Fruit fly (Drosophila melanogaster) whole organism, wandering third instar larva: Measurements from ENCODE around the gene CG9514.

ENCODE experiments used
- Hnf4 ChIP-seq: fragments of 200-800 bp; sonication (Bioruptor generic); optimal IDR thresholded peaks from 2 replicates; lab custom pipeline; 2016; ENCODE audit warnings: missing biosample characterization, mild to moderate bottlenecking, missing genetic modification characterization
- Hr78 ChIP-seq: fragments of >200 bp; optimal IDR thresholded peaks from 2 replicates; lab custom pipeline; 2017; ENCODE audit warnings: missing biosample characterization, missing genetic modification characterization
- Myc ChIP-seq: fragments of >200 bp; optimal IDR thresholded peaks from 2 replicates; lab custom pipeline; 2017
- Sp1 ChIP-seq: fragments of 200-800 bp; sonication (Bioruptor generic); optimal IDR thresholded peaks from 3 replicates; lab custom pipeline; 2019; ENCODE audit warnings: missing biosample characterization, mild to moderate bottlenecking, missing genetic modification characterization, moderate library complexity
- foxo ChIP-seq, 2 experiments: fragments of 200-800 bp; sonication (Bioruptor generic); optimal IDR thresholded peaks; 2 replicates in 1 of 2; 3 replicates in 1 of 2; lab custom pipeline; 2016 to 2017; ENCODE audit warnings: missing biosample characterization in 2 of 2, missing genetic modification characterization in 2 of 2
- fru ChIP-seq: fragments of 200-800 bp; sonication (Bioruptor generic); optimal IDR thresholded peaks from 3 replicates; lab custom pipeline; 2016; ENCODE audit warnings: missing biosample characterization, mild to moderate bottlenecking, missing genetic modification characterization
- jim ChIP-seq: fragments of 175-275, 200-325 bp; sonication (Bioruptor generic); optimal IDR thresholded peaks from 2 replicates; lab custom pipeline; 2016; ENCODE audit warnings: missing biosample characterization, mild to moderate bottlenecking, missing genetic modification characterization
- pan ChIP-seq: fragments of >200 bp; optimal IDR thresholded peaks from 2 replicates; lab custom pipeline; 2017
- psq ChIP-seq: fragments of 200-800 bp; sonication (Bioruptor generic); optimal IDR thresholded peaks from 3 replicates; lab custom pipeline; 2017; ENCODE audit warnings: missing biosample characterization, mild to moderate bottlenecking, missing genetic modification characterization, moderate library complexity
- rgr ChIP-seq: fragments of 200-800 bp; sonication (Bioruptor generic); optimal IDR thresholded peaks from 3 replicates; lab custom pipeline; 2016; ENCODE audit warnings: missing biosample characterization, mild to moderate bottlenecking, missing genetic modification characterization

DNA sequence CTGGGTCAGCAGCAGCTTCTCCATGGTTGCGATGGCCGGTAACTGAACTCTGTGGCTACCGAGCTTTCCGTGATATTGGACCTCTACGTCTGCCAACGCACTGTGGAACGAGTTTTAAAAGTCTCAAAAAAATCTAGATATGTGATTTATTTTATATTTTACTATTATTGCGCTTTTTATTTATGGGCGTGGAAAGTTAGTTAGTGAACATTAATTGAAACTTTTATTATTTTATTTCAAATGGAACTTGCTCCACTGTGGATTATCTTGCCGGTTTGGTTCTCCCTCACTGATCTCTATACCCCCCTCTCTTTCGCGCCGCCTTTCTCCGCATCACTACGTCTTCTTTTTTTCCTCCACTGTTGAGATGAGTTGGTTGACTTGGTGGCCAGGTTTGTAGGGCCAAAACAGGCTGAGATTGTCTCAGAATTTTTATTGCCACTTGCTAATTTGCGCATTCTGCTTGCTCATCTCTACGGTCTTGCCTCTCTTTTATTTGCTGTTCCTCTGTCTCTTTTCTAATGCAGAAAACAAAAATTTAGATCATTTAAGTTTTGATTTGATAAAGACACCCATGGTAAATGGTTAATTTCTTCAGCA lies 47.8 kb downstream of the CG9514 start, which contains the start of gene CG9522:
- TF ChIP-seq Sp1 (GFP tag; lab: Kevin White, UChicago) = peak; percentile 60
- peak; percentile 62 for TF ChIP-seq Hnf4 (GFP tag; lab: Kevin White, UChicago)
- peak; percentile 78 for TF ChIP-seq fru
- no peak for TF ChIP-seq pan
- TF ChIP-seq Myc (lab: Kevin White, UChicago) = no peak
- no peak for TF ChIP-seq Hr78 (GFP tag; lab: Kevin White, UChicago)
- peak; percentile 68 for TF ChIP-seq rgr
- TF ChIP-seq jim (GFP tag; lab: Kevin White, UChicago) = no peak
- TF ChIP-seq psq = peak; percentile 57
- peak in 1 of 2 experiments; percentile 76 for TF ChIP-seq foxo (GFP tag; optimal IDR thresholded peaks at IDR 0.05; lab: Kevin White, UChicago)
